Worm (Caenorhabditis elegans): Measurements from ENCODE around the gene Y38E10A.8.
"Not testable (repeated sequence)": the region's sequence is repeated elsewhere in the genome, so short reads cannot be mapped to it uniquely, and the experiment has no call there.

The Y38E10A.8 gene

DNA sequence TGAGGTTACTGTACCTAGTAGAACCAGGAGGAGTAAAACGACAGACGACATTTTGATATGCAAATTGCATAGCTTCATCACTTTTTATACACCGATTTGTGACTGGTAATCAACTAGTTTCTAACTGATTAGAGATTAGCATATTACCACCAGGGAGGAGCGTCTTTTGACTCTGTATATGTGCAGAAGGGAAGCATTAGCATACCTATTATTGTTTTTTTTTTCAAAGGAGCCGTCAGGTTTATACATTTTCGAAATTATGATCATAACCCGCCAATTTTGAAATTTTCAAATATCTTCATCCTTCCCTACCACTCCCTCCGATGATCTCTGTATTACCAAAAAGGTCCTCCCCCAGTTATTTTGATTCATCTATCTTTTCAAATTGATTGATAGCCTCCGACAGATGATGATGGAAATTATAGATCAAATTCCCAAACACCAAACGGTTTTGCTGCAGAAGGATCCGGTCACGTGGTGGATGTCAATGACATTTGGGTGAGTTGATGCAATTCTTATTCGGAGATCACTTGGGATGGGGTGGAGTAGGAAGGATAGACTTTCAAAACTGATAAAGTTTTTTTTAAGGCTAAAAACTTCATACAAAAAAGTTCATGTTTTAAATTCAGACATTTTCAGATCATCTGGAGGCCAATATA is 15.0 kb downstream of the Y38E10A.8 start, which contains the start of gene nspe-8 (continued):
- TF ChIP-seq nhr-85 (tag) (peak; percentile 97), ets-5 (GFP tag; IDR thresholded peaks at IDR 0.05) (no peak), ces-1 (GFP tag; optimal IDR thresholded peaks at IDR 0.05) (no peak), nhr-84 (tag; optimal IDR thresholded peaks at IDR 0.05) (no peak), zag-1 (tag; optimal IDR thresholded peaks at IDR 0.05) (no peak), elt-3 (tag; optimal IDR thresholded peaks at IDR 0.05) (peak in 5 of 6 experiments; percentile 60 to 86 (median 75)), C04F5.9 (tag; optimal IDR thresholded peaks at IDR 0.05) (no peak), lin-15B (tag; optimal IDR thresholded peaks at IDR 0.05) (no peak)

- TF ChIP-seq nhr-85 (tag) (peak; percentile 50), nhr-20 (tag; optimal IDR thresholded peaks at IDR 0.05) (peak; percentile 41), ztf-4 (tag; optimal IDR thresholded peaks at IDR 0.05) (no peak), elt-3 (tag; optimal IDR thresholded peaks at IDR 0.05) (peak in 2 of 6 experiments; percentile 3 to 58), lin-35 (GFP tag; optimal IDR thresholded peaks at IDR 0.05) (peak in 1 of 2 experiments; percentile 22), lir-3 (tag; optimal IDR thresholded peaks at IDR 0.05; ENCODE audit: poor library complexity) (no peak), ama-1 (optimal IDR thresholded peaks at IDR 0.05) (no peak)
Measured at ce11 chrII:12622843-12623242, 15.8 kb downstream of the Y38E10A.8 start.

- not testable (repeated sequence) for TF ChIP-seq ztf-11, blmp-1, dsc-1 (tag; optimal IDR thresholded peaks at IDR 0.05)
Measured at ce11 chrII:12624433-12624832, 17.4 kb downstream of the Y38E10A.8 start, which contains the start of gene Y38E10A.14. Y38E10A.14 (minus strand) TSS chrII:12624533.

DNA sequence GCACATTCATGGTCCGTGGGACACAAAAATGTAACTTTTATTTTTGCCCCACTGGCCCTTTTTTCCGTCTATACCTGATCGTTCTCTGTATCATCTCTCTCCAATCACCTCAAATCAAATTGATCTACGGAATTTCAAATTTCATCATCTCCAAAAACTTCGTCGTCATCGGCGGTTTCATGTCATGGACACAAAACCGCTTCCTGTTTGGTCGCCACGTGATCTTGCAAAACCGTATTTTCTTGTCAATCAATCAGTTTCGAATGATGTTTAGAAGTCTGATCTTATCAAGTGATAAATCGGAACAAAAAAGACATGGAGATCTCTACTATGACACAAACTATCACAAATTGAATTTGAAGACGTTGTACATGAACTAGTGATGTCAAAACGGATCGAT is 18.7 kb downstream of the Y38E10A.8 start:
- TF ChIP-seq nhr-76 (tag; optimal IDR thresholded peaks at IDR 0.05) (no peak), nhr-85 (tag) (peak; percentile 98), snu-23 (GFP tag; optimal IDR thresholded peaks at IDR 0.05) (peak; percentile 62), tbx-2 (tag; optimal IDR thresholded peaks at IDR 0.05) (peak; percentile 83), dpl-1 (GFP tag; optimal IDR thresholded peaks at IDR 0.05) (peak in 1 of 3 experiments; percentile 33), mdl-1 (tag; optimal IDR thresholded peaks at IDR 0.05) (peak in 1 of 2 experiments; percentile 75), blmp-1 (tag; optimal IDR thresholded peaks at IDR 0.05) (peak; percentile 79), hlh-17 (GFP tag; optimal IDR thresholded peaks at IDR 0.05; ENCODE audit: borderline replicate concordance) (no peak), ztf-11 (tag; optimal IDR thresholded peaks at IDR 0.05) (no peak), alr-1 (tag; optimal IDR thresholded peaks at IDR 0.05; ENCODE audit: borderline replicate concordance) (no peak), lsy-2 (tag; optimal IDR thresholded peaks at IDR 0.05) (peak in 1 of 2 experiments; percentile 28), elt-2 (tag; optimal IDR thresholded peaks at IDR 0.05) (no peak), zip-4 (GFP tag; optimal IDR thresholded peaks at IDR 0.05) (no peak), lin-35 (GFP tag; optimal IDR thresholded peaks at IDR 0.05) (peak in 1 of 2 experiments; percentile 74), F16B12.6 (tag; optimal IDR thresholded peaks at IDR 0.05) (no peak), elt-3 (tag; optimal IDR thresholded peaks at IDR 0.05) (peak; percentile 68 to 97 (median 94)), aly-2 (tag; optimal IDR thresholded peaks at IDR 0.05) (no peak), nhr-20 (tag; optimal IDR thresholded peaks at IDR 0.05) (peak; percentile 96), lin-14 (GFP tag; optimal IDR thresholded peaks at IDR 0.05) (peak; percentile 87), nhr-47 (tag; optimal IDR thresholded peaks at IDR 0.05) (peak; percentile 66), nhr-90 (tag; optimal IDR thresholded peaks at IDR 0.05; ENCODE audit: poor library complexity) (peak; percentile 74), nhr-19 (GFP tag; conservative IDR thresholded peaks at IDR 0.05) (peak; percentile 84), grh-1 (GFP tag; IDR thresholded peaks at IDR 0.05) (peak; percentile 73), nhr-71 (tag; optimal IDR thresholded peaks at IDR 0.05) (peak; percentile 84)

Data from whole organism, L1 larva.